Worm (Caenorhabditis elegans) whole organism, L3 larva: Measurements from ENCODE around the gene npr-39.

Experiments used
- R02D3.7 ChIP-seq: fragments of 150-350 bp; optimal IDR thresholded peaks from 2 replicates; lab custom pipeline; 2014; ENCODE audit warnings: missing biosample characterization, missing genetic modification characterization
- ZK546.5 ChIP-seq: sonication (generic microtip); optimal IDR thresholded peaks from 2 replicates; lab custom pipeline; 2017; ENCODE audit warnings: missing biosample characterization, missing genetic modification characterization
- aly-2 ChIP-seq: fragments of 150-350 bp; optimal IDR thresholded peaks from 2 replicates; lab custom pipeline; 2014; ENCODE audit warnings: missing biosample characterization, missing genetic modification characterization
- ama-1 ChIP-seq: fragments of 150-350 bp; optimal IDR thresholded peaks from 2 replicates; lab custom pipeline; 2018
- ceh-16 ChIP-seq: sonication (generic microtip); optimal IDR thresholded peaks from 2 replicates; lab custom pipeline; 2017; ENCODE audit warnings: missing biosample characterization, missing genetic modification characterization
- ceh-28 ChIP-seq: fragments of 150-350 bp; optimal IDR thresholded peaks from 2 replicates; lab custom pipeline; 2014; ENCODE audit warnings: missing biosample characterization, missing genetic modification reagents, missing genetic modification characterization
- ceh-82 ChIP-seq: fragments of 150-350 bp; optimal IDR thresholded peaks from 2 replicates; lab custom pipeline; 2014; ENCODE audit warnings: missing biosample characterization, missing genetic modification characterization
- ceh-9 ChIP-seq: sonication (generic microtip); optimal IDR thresholded peaks from 2 replicates; lab custom pipeline; 2018; ENCODE audit warnings: missing biosample characterization, missing genetic modification characterization
- daf-12 ChIP-seq: fragments of 150-350 bp; optimal IDR thresholded peaks from 2 replicates; lab custom pipeline; 2014; ENCODE audit warnings: missing biosample characterization, missing genetic modification reagents, missing genetic modification characterization
- egl-27 ChIP-seq: sonication (generic microtip); optimal IDR thresholded peaks from 4 replicates; lab custom pipeline; 2017; ENCODE audit warnings: missing biosample characterization, missing genetic modification reagents, missing genetic modification characterization
- egl-5 ChIP-seq: fragments of 150-350 bp; optimal IDR thresholded peaks from 2 replicates; lab custom pipeline; 2017; ENCODE audit warnings: missing biosample characterization, missing genetic modification reagents, missing genetic modification characterization, inconsistent platforms
- elt-1 ChIP-seq: fragments of 150-350 bp; optimal IDR thresholded peaks from 2 replicates; lab custom pipeline; 2014; ENCODE audit warnings: missing biosample characterization, missing genetic modification characterization
- elt-2 ChIP-seq: sonication (generic microtip); optimal IDR thresholded peaks from 2 replicates; lab custom pipeline; 2016; ENCODE audit warnings: missing genetic modification reagents, mild to moderate bottlenecking, missing genetic modification characterization, missing compliant biosample characterization
- elt-3 ChIP-seq, 3 experiments: fragments of 150-350 bp in 1 of 3; sonication (generic microtip) in 2 of 3; optimal IDR thresholded peaks; 2 replicates in 2 of 3; 4 replicates in 1 of 3; lab custom pipeline; 2014 to 2017; ENCODE audit warnings: missing biosample characterization in 3 of 3, missing genetic modification characterization in 3 of 3
- eor-1 ChIP-seq, 2 experiments: fragments of 150-350 bp; optimal IDR thresholded peaks; 2 replicates each; lab custom pipeline; 2014 to 2018; ENCODE audit warnings: missing biosample characterization in 2 of 2, missing genetic modification characterization in 2 of 2
- fkh-10 ChIP-seq: sonication (generic microtip); optimal IDR thresholded peaks from 2 replicates; lab custom pipeline; 2017; ENCODE audit warnings: missing biosample characterization, missing genetic modification reagents, missing genetic modification characterization
- fkh-2 ChIP-seq: fragments of 150-350 bp; optimal IDR thresholded peaks from 2 replicates; lab custom pipeline; 2014; ENCODE audit warnings: missing biosample characterization, missing genetic modification reagents, missing genetic modification characterization
- fos-1 ChIP-seq: fragments of 150-350 bp; optimal IDR thresholded peaks from 2 replicates; lab custom pipeline; 2014; ENCODE audit warnings: missing biosample characterization, missing genetic modification characterization
- hmg-11 ChIP-seq: sonication (generic microtip); optimal IDR thresholded peaks from 2 replicates; lab custom pipeline; 2016; ENCODE audit warnings: missing genetic modification characterization, missing compliant biosample characterization
- jun-1 ChIP-seq: fragments of 150-350 bp; optimal IDR thresholded peaks from 2 replicates; lab custom pipeline; 2014; ENCODE audit warnings: missing biosample characterization, missing genetic modification reagents, missing genetic modification characterization
- lin-15B ChIP-seq: fragments of 150-350 bp; optimal IDR thresholded peaks from 2 replicates; lab custom pipeline; 2014; ENCODE audit warnings: missing biosample characterization, missing genetic modification characterization
- lin-39 ChIP-seq: fragments of 150-350 bp; optimal IDR thresholded peaks from 2 replicates; lab custom pipeline; 2018; ENCODE audit warnings: missing biosample characterization, missing genetic modification reagents, missing genetic modification characterization
- lsy-12 ChIP-seq: sonication (generic microtip); optimal IDR thresholded peaks from 2 replicates; lab custom pipeline; 2016; ENCODE audit warnings: mild to moderate bottlenecking, missing genetic modification characterization, missing compliant biosample characterization
- mdl-1 ChIP-seq: fragments of 150-350 bp; optimal IDR thresholded peaks from 2 replicates; lab custom pipeline; 2014; ENCODE audit warnings: missing biosample characterization, missing genetic modification characterization
- mml-1 ChIP-seq: fragments of 150-350 bp; sonication (generic microtip); optimal IDR thresholded peaks from 3 replicates; lab custom pipeline; 2014; ENCODE audit warnings: missing biosample characterization, missing genetic modification characterization
- nfya-1 ChIP-seq: sonication (generic microtip); optimal IDR thresholded peaks from 2 replicates; lab custom pipeline; 2017; ENCODE audit warnings: missing genetic modification characterization, mild to moderate bottlenecking, missing compliant biosample characterization, antibody characterized with exemption, moderate library complexity; ENCODE audit not compliant: insufficient read depth
- nhr-11 ChIP-seq: fragments of 150-350 bp; optimal IDR thresholded peaks from 2 replicates; lab custom pipeline; 2014; ENCODE audit warnings: missing biosample characterization, missing genetic modification characterization
- nhr-12 ChIP-seq: fragments of 150-350 bp; optimal IDR thresholded peaks from 2 replicates; lab custom pipeline; 2014; ENCODE audit warnings: missing biosample characterization, missing genetic modification characterization
- nhr-23 ChIP-seq: fragments of 150-350 bp; optimal IDR thresholded peaks from 2 replicates; lab custom pipeline; 2014; ENCODE audit warnings: missing biosample characterization, missing genetic modification reagents, missing genetic modification characterization
- nhr-237 ChIP-seq: fragments of 150-350 bp; optimal IDR thresholded peaks from 2 replicates; lab custom pipeline; 2014; ENCODE audit warnings: missing biosample characterization, missing genetic modification characterization
- nhr-25 ChIP-seq: sonication (generic microtip); optimal IDR thresholded peaks from 2 replicates; lab custom pipeline; 2017; ENCODE audit warnings: missing biosample characterization, missing genetic modification characterization
- nhr-28 ChIP-seq: fragments of 150-350 bp; optimal IDR thresholded peaks from 2 replicates; lab custom pipeline; 2014; ENCODE audit warnings: missing biosample characterization, missing genetic modification characterization
- nhr-43 ChIP-seq: sonication (generic microtip); optimal IDR thresholded peaks from 2 replicates; lab custom pipeline; 2016; ENCODE audit warnings: mild to moderate bottlenecking, missing genetic modification characterization, missing compliant biosample characterization; ENCODE audit not compliant: poor library complexity, severe bottlenecking
- nhr-67 ChIP-seq: fragments of 150-350 bp; optimal IDR thresholded peaks from 2 replicates; lab custom pipeline; 2014; ENCODE audit warnings: missing biosample characterization, missing genetic modification characterization
- nhr-76 ChIP-seq: fragments of 150-350 bp; sonication (generic microtip); optimal IDR thresholded peaks from 5 replicates; lab custom pipeline; 2014; ENCODE audit warnings: missing biosample characterization, missing genetic modification characterization
- nhr-77 ChIP-seq: fragments of 150-350 bp; optimal IDR thresholded peaks from 2 replicates; lab custom pipeline; 2014; ENCODE audit warnings: missing biosample characterization, missing genetic modification characterization
- pha-4 ChIP-seq: fragments of 150-350 bp; optimal IDR thresholded peaks from 2 replicates; lab custom pipeline; 2014; ENCODE audit warnings: missing biosample characterization, missing genetic modification reagents, missing genetic modification characterization
- pqm-1 ChIP-seq: fragments of 150-350 bp; optimal IDR thresholded peaks from 2 replicates; lab custom pipeline; 2017; ENCODE audit warnings: missing biosample characterization, missing genetic modification characterization, inconsistent platforms
- sea-2 ChIP-seq: fragments of 150-350 bp; sonication (generic microtip); optimal IDR thresholded peaks from 4 replicates; lab custom pipeline; 2014; ENCODE audit warnings: missing biosample characterization, missing genetic modification reagents, missing genetic modification characterization
- skn-1 ChIP-seq: fragments of 150-350 bp; optimal IDR thresholded peaks from 2 replicates; lab custom pipeline; 2014; ENCODE audit warnings: missing biosample characterization, missing genetic modification characterization
- snpc-4 ChIP-seq: fragments of 150-350 bp; optimal IDR thresholded peaks from 2 replicates; lab custom pipeline; 2014; ENCODE audit warnings: missing biosample characterization, missing genetic modification characterization
- tbx-2 ChIP-seq: sonication (generic microtip); optimal IDR thresholded peaks from 2 replicates; lab custom pipeline; 2016; ENCODE audit warnings: mild to moderate bottlenecking, missing genetic modification characterization, missing compliant biosample characterization
- unc-39 ChIP-seq: sonication (generic microtip); optimal IDR thresholded peaks from 4 replicates; lab custom pipeline; 2017; ENCODE audit warnings: missing biosample characterization, missing genetic modification characterization
- unc-62 ChIP-seq: fragments of 150-350 bp; sonication (generic microtip); optimal IDR thresholded peaks from 4 replicates; lab custom pipeline; 2014; ENCODE audit warnings: missing biosample characterization, missing genetic modification reagents, missing genetic modification characterization
- zag-1 ChIP-seq: fragments of 150-350 bp; optimal IDR thresholded peaks from 2 replicates; lab custom pipeline; 2014; ENCODE audit warnings: missing biosample characterization, missing genetic modification characterization
- ztf-11 ChIP-seq: fragments of 150-350 bp; optimal IDR thresholded peaks from 2 replicates; lab custom pipeline; 2014; ENCODE audit warnings: missing biosample characterization, missing genetic modification characterization
- ztf-4 ChIP-seq: fragments of 150-350 bp; optimal IDR thresholded peaks from 2 replicates; lab custom pipeline; 2014; ENCODE audit warnings: missing biosample characterization, missing genetic modification characterization

The npr-39 gene

DNA sequence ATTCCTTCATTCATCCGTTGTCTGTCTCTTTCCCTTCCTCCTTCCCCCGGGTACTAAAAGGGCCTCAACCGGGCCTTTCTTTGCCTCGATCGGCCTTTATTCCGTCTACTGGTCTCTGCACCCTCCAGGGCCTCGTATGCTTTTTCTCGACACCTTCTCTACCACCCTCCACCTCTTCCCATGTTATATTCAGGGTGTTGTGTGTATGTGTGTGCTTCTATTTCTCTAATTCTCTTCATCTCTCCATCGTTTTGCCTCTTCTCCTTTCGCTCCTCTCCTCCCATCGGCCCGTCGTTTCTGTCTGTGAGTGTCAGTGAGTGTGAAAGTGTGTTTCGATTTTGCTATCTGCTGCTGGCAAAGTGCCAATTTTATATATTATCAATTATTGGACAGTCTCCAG lies 27.0 kb upstream of the npr-39 start (continued):
- no peak for TF ChIP-seq zag-1 (tag; lab: Kevin White, UChicago)
- TF ChIP-seq egl-5 (tag; lab: Kevin White, UChicago): no peak
- TF ChIP-seq fkh-2 (tag; lab: Kevin White, UChicago): no peak
- TF ChIP-seq nhr-28 (tag; lab: Kevin White, UChicago): no peak
- no peak for TF ChIP-seq ceh-16 (tag; lab: Kevin White, UChicago)
- TF ChIP-seq skn-1: peak; percentile 58
- no peak for TF ChIP-seq nhr-76
- no peak for TF ChIP-seq elt-1 (tag; lab: Kevin White, UChicago)

DNA sequence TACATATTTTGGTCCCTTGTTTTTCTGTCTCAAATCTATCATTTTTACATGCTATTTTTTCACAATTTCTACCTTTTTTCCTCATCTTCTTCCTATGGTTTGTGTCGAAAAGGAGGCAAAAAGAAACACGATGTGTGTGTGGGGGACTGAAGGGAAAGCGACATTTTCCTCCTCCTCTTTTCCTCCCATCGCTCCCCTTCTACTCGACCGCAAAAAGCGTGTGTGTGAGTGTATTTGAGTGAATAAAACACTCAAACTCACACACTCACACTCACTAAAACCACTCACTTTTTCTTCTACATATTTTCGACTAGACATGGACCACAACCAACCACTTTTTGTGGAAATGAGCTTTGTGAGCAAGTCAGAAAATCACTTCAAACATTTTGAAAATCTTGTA lies 25.4 kb upstream of the npr-39 start:
- peak; percentile 53 for TF ChIP-seq nfya-1 (tag; lab: Kevin White, UChicago)
- TF ChIP-seq elt-2 (tag; lab: Kevin White, UChicago): peak; percentile 24
- TF ChIP-seq snpc-4 (tag; lab: Kevin White, UChicago): peak; percentile 30
- TF ChIP-seq lin-39: no peak
- TF ChIP-seq lin-15B (tag; lab: Kevin White, UChicago): no peak
- no peak for TF ChIP-seq nhr-67 (tag; lab: Kevin White, UChicago)
- TF ChIP-seq hmg-11 (tag; lab: Kevin White, UChicago): peak; percentile 45

DNA sequence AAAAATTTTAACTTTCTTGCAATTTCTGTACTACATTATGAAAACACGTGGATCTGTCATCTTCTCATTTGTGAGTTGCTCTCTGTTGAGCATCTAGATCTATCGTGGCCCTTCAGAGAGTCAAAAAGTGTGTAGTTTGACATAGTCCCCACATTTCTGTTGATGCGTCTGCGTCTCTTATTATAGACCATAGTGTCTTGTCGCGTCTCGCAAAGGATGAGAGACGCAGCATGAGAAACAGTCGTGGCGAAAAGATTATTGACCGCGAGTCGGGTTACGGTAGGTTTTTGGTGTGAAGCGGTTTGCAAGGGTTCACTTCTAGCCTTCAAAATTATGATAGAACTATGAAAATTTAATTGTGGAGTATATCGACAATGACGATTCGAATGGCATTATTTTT lies 24.6 kb upstream of the npr-39 start:
- TF ChIP-seq nhr-237 (tag; lab: Kevin White, UChicago): no peak
- no peak for TF ChIP-seq nhr-67 (tag; lab: Kevin White, UChicago)
- no peak for TF ChIP-seq jun-1 (tag; lab: Kevin White, UChicago)
- TF ChIP-seq ceh-28 (tag; lab: Kevin White, UChicago): peak; percentile 68
- TF ChIP-seq nhr-23 (tag; lab: Kevin White, UChicago): peak; percentile 17
- no peak for TF ChIP-seq ceh-9 (tag; lab: Kevin White, UChicago)
- no peak for TF ChIP-seq mdl-1
- no peak for TF ChIP-seq nhr-76
- TF ChIP-seq lin-39: peak; percentile 72
- TF ChIP-seq nhr-25 (tag; lab: Kevin White, UChicago): peak; percentile 65
- no peak for TF ChIP-seq eor-1 (tag; optimal IDR thresholded peaks at IDR 0.05; lab: Kevin White, UChicago)
- no peak for TF ChIP-seq elt-1 (tag; lab: Kevin White, UChicago)
- peak; percentile 22 for TF ChIP-seq hmg-11 (tag; lab: Kevin White, UChicago)
- TF ChIP-seq ceh-16 (tag; lab: Kevin White, UChicago): no peak
- TF ChIP-seq snpc-4 (tag; lab: Kevin White, UChicago): peak; percentile 34
- peak; percentile 21 for TF ChIP-seq unc-62 (GFP tag; lab: Kevin White, UChicago)
- TF ChIP-seq tbx-2: peak; percentile 38
- no peak for TF ChIP-seq fkh-2 (tag; lab: Kevin White, UChicago)
- TF ChIP-seq egl-27 (tag; lab: Kevin White, UChicago): no peak
- peak; percentile 45 for TF ChIP-seq lin-15B (tag; lab: Kevin White, UChicago)
- TF ChIP-seq unc-39 (tag; lab: Kevin White, UChicago): no peak
- TF ChIP-seq ztf-4 (tag; lab: Kevin White, UChicago): no peak
- no peak for TF ChIP-seq sea-2 (GFP tag; lab: Kevin White, UChicago)
- peak; percentile 66 for TF ChIP-seq egl-5 (tag; lab: Kevin White, UChicago)
- no peak for TF ChIP-seq fkh-10
- TF ChIP-seq ZK546.5: no peak
- no peak for TF ChIP-seq aly-2 (tag; lab: Kevin White, UChicago)
- peak; percentile 1 for TF ChIP-seq lsy-12 (tag; lab: Kevin White, UChicago)
- no peak for TF ChIP-seq daf-12 (tag; lab: Kevin White, UChicago)
- TF ChIP-seq fos-1 (tag; lab: Kevin White, UChicago): no peak
- no peak for TF ChIP-seq nhr-11 (tag; lab: Kevin White, UChicago)
- peak; percentile 34 for TF ChIP-seq elt-2 (tag; lab: Kevin White, UChicago)
- no peak for TF ChIP-seq nhr-28 (tag; lab: Kevin White, UChicago)
- no peak for TF ChIP-seq mml-1
- TF ChIP-seq pha-4: peak; percentile 84
- TF ChIP-seq ama-1 (lab: Kevin White, UChicago): no peak
- TF ChIP-seq elt-3 (tag; optimal IDR thresholded peaks at IDR 0.05; lab: Kevin White, UChicago): no peak
- peak; percentile 94 for TF ChIP-seq nfya-1 (tag; lab: Kevin White, UChicago)
- no peak for TF ChIP-seq zag-1 (tag; lab: Kevin White, UChicago)
- TF ChIP-seq nhr-77 (tag; lab: Kevin White, UChicago): no peak
- TF ChIP-seq pqm-1: peak; percentile 55
- TF ChIP-seq nhr-12: no peak
- no peak for TF ChIP-seq ztf-11
- TF ChIP-seq ceh-82 (tag; lab: Kevin White, UChicago): no peak
- no peak for TF ChIP-seq nhr-43 (tag; lab: Kevin White, UChicago)
- TF ChIP-seq R02D3.7 (tag; lab: Kevin White, UChicago): peak; percentile 43
- TF ChIP-seq skn-1: no peak
